Worm (Caenorhabditis elegans) whole organism, midembryonic: ENCODE data around the gene nono-1.

Experiments used
- T22C8.4 ChIP-seq: fragments of 200-800 bp; sonication (Bioruptor generic); IDR thresholded peaks from 2 replicates; pipeline ENCODE4 v1.3.6; 2022; ENCODE audit warnings: missing genetic modification characterization, missing compliant biosample characterization
- cog-1 ChIP-seq: sonication (generic microtip); optimal IDR thresholded peaks from 2 replicates; lab custom pipeline; 2016; ENCODE audit warnings: missing genetic modification characterization, missing compliant biosample characterization
- flt-1 ChIP-seq: fragments of 200-800 bp; sonication (Bioruptor generic); IDR thresholded peaks from 2 replicates; pipeline ENCODE4 v1.3.6; 2022; ENCODE audit warnings: missing genetic modification characterization, missing compliant biosample characterization
- klf-2 ChIP-seq: fragments of 200-800 bp; sonication (Bioruptor generic); conservative IDR thresholded peaks from 2 replicates; pipeline ENCODE4 v1.3.6; 2022; ENCODE audit warnings: missing genetic modification reagents, missing genetic modification characterization, missing compliant biosample characterization
- med-1 ChIP-seq: sonication (generic microtip); optimal IDR thresholded peaks from 2 replicates; lab custom pipeline; 2017; ENCODE audit warnings: missing genetic modification characterization, mild to moderate bottlenecking, missing compliant biosample characterization, antibody characterized with exemption, missing genetic modification reagents; ENCODE audit not compliant: insufficient read depth
- ref-1 ChIP-seq: fragments of 200-800 bp; sonication (Bioruptor generic); conservative IDR thresholded peaks from 2 replicates; pipeline ENCODE4 v1.3.6; 2022; ENCODE audit warnings: missing genetic modification reagents, missing genetic modification characterization, missing compliant biosample characterization
- tab-1 ChIP-seq: fragments of 200-800 bp; sonication (Bioruptor generic); IDR thresholded peaks from 2 replicates; pipeline ENCODE4 v1.3.6; 2022; ENCODE audit warnings: missing genetic modification characterization, missing compliant biosample characterization
- ztf-23 ChIP-seq: fragments of 200-800 bp; sonication (Bioruptor generic); IDR thresholded peaks from 2 replicates; pipeline ENCODE4 v1.3.6; 2022; ENCODE audit warnings: missing genetic modification reagents, missing genetic modification characterization, missing compliant biosample characterization
- ztf-29 ChIP-seq: fragments of 200-800 bp; sonication (Bioruptor generic); IDR thresholded peaks from 2 replicates; pipeline ENCODE4 v1.3.6; 2022; ENCODE audit warnings: missing genetic modification reagents, missing genetic modification characterization, missing compliant biosample characterization

Gene nono-1

DNA sequence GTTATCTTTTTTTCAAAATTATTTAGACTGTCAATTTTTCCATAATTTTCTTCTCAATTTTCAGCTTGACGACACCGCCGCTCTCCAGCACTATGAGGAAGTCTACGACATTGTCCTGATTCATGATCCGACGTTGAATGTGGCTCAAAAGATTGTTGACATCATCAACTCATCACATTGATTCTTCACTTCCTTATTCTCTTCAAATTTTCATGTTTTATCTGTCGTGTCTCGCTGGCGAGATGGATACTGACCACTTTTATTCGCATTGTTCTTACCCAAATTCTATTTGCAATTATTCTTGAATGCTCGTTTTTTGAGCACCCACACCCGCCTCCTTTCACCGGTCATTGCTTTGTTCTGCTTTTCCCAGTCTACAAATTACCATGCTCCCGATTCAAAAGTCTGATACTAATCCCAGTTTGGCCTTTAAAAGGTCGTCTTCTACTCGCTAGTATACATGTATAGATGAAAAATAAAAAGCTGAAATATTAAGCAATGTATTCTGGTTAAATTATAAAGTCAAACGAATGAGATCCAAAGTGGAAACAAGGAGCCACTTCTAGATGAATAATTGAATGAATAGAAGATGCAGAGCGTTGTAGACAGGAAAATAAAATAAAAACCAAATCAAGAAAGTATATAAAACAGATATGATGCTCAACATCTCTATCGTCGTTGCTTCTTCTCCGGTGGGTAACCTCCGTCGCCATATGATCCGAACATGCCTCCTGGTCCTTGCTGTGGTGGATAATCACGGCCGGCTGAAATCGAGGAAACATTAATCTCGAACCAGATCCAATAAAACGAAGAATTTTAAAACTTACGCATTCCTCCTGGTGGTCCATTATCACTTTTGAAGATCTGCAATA lies 4.8 kb downstream of the nono-1 start:
- TF ChIP-seq klf-2 (no peak), ztf-23 (GFP tag; lab: Robert Waterston, UW) (no peak), ref-1 (GFP tag; lab: Robert Waterston, UW) (no peak), flt-1 (GFP tag; lab: Robert Waterston, UW) (no peak), tab-1 (GFP tag; lab: Robert Waterston, UW) (no peak), med-1 (GFP tag; lab: Kevin White, UChicago) (no peak), T22C8.4 (GFP tag; lab: Robert Waterston, UW) (no peak), ztf-29 (GFP tag; lab: Robert Waterston, UW) (no peak), cog-1 (no peak)

DNA sequence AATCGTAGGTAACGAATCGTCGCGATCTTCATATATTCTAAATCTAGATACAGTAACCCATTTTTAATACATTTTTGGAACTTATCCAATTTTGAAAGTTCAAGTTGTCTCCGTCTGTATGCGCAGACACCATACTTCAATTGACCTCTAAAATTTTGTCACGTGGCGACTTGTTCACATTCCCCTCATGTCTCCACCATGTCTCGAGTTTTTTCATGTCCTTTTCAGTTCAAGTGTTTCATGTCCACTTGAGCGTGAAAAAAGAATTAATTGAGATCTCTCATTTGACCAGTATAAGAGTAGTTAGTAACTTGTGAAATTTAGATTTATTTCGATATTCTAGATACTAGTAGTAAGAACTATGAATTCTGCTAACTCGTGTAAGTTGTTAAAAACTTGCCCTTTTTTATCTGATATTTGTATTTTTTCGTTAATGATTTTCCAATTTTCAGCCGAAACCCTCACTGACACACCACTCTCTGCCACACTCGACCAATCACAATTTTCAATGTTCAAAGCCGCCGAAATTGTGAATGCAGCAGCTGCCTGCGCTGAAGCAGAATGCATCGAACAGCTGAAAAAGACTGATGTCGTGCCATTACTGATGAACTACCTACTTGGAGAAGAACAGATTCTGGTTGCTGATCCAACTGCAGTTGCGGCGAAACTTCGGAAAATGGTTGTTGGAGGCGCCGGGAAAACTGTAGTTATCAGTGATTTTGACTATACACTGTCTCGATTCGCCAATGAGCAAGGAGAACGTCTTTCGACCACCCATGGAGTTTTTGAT lies 6.3 kb downstream of the nono-1 start:
- TF ChIP-seq ztf-29 (GFP tag; lab: Robert Waterston, UW) (no peak), T22C8.4 (GFP tag; lab: Robert Waterston, UW) (no peak), med-1 (GFP tag; lab: Kevin White, UChicago) (no peak), cog-1 (no peak), tab-1 (GFP tag; lab: Robert Waterston, UW) (no peak), klf-2 (no peak), ztf-23 (GFP tag; lab: Robert Waterston, UW) (no peak), ref-1 (GFP tag; lab: Robert Waterston, UW) (no peak), flt-1 (GFP tag; lab: Robert Waterston, UW) (no peak)

DNA sequence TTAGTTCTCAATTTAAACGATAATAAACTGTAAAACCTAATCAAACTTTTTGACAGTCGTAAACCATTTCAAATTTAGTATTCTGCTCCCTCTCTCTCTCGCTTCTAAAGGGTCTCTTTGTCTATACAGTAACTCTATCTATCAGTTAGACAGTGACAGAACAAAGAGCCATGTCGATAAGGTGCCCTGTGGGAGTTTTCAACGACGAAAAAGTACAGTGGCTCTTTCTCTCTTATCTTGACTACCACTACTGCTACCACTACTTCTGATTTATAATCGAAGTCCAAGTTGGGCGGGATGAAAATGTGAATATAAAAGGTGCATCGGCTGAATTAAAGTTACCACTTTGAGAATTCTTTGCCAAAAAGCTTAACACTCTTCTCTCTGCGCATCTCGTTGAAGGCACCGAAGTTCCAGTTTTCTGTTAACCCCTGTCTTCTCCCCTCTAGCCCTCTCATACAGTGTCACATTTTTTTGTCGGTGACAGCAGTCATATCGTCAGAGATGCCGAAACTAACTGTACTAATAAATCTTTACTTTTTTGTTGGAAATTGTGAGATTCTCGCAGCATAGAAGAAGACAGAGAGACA lies 7.2 kb downstream of the nono-1 start:
- TF ChIP-seq flt-1 (GFP tag; lab: Robert Waterston, UW), result no peak
- no peak for TF ChIP-seq ztf-23 (GFP tag; lab: Robert Waterston, UW)
- no peak for TF ChIP-seq med-1 (GFP tag; lab: Kevin White, UChicago)
- no peak for TF ChIP-seq klf-2
- no peak for TF ChIP-seq ref-1 (GFP tag; lab: Robert Waterston, UW)
- TF ChIP-seq T22C8.4 (GFP tag; lab: Robert Waterston, UW), result no peak
- TF ChIP-seq tab-1 (GFP tag; lab: Robert Waterston, UW), result no peak
- TF ChIP-seq ztf-29 (GFP tag; lab: Robert Waterston, UW), result no peak
- no peak for TF ChIP-seq cog-1

ce11 chrIII:5949817-5950216 lies 8.2 kb downstream of the nono-1 start:
- no peak for TF ChIP-seq T22C8.4 (GFP tag; lab: Robert Waterston, UW)
- no peak for TF ChIP-seq ref-1 (GFP tag; lab: Robert Waterston, UW)
- TF ChIP-seq ztf-29 (GFP tag; lab: Robert Waterston, UW), result no peak
- TF ChIP-seq flt-1 (GFP tag; lab: Robert Waterston, UW), result no peak
- no peak for TF ChIP-seq ztf-23 (GFP tag; lab: Robert Waterston, UW)
- no peak for TF ChIP-seq klf-2
- no peak for TF ChIP-seq tab-1 (GFP tag; lab: Robert Waterston, UW)
- TF ChIP-seq med-1 (GFP tag; lab: Kevin White, UChicago), result no peak
- TF ChIP-seq cog-1, result no peak

- no peak for TF ChIP-seq T22C8.4 (GFP tag; lab: Robert Waterston, UW)
- no peak for TF ChIP-seq klf-2
- no peak for TF ChIP-seq ztf-23 (GFP tag; lab: Robert Waterston, UW)
- no peak for TF ChIP-seq ztf-29 (GFP tag; lab: Robert Waterston, UW)
- TF ChIP-seq flt-1 (GFP tag; lab: Robert Waterston, UW), result no peak
- TF ChIP-seq tab-1 (GFP tag; lab: Robert Waterston, UW), result no peak
- TF ChIP-seq cog-1, result no peak
- TF ChIP-seq ref-1 (GFP tag; lab: Robert Waterston, UW), result no peak
- TF ChIP-seq med-1 (GFP tag; lab: Kevin White, UChicago), result no peak
Observed at ce11 chrIII:5948986-5949385, 9.1 kb downstream of the nono-1 start.

- TF ChIP-seq flt-1 (GFP tag; lab: Robert Waterston, UW), result no peak
- no peak for TF ChIP-seq tab-1 (GFP tag; lab: Robert Waterston, UW)
- TF ChIP-seq T22C8.4 (GFP tag; lab: Robert Waterston, UW), result no peak
- no peak for TF ChIP-seq klf-2
Observed at ce11 chrIII:5948162-5948933, 9.7 kb downstream of the nono-1 start, which contains the start of the genes F25B5.6 and F25B5.3. TSS of gene F25B5.6 (minus strand) at chrIII:5948733. TSS of gene F25B5.3 (plus strand) at chrIII:5948883.

- TF ChIP-seq ztf-29 (GFP tag; lab: Robert Waterston, UW), result no peak
- no peak for TF ChIP-seq flt-1 (GFP tag; lab: Robert Waterston, UW)
- no peak for TF ChIP-seq tab-1 (GFP tag; lab: Robert Waterston, UW)
- TF ChIP-seq med-1 (GFP tag; lab: Kevin White, UChicago), result no peak
- TF ChIP-seq T22C8.4 (GFP tag; lab: Robert Waterston, UW), result no peak
Observed at ce11 chrIII:5945865-5946264, 12.2 kb downstream of the nono-1 start, which contains the start of gene F25B5.5. TSS of gene F25B5.5 (minus strand) at chrIII:5946124.
